Worm (Caenorhabditis elegans) whole organism, L1 larva: ENCODE measurements around the gene cyp-33C1.

Experiments used
- dpl-1 ChIP-seq, 3 experiments: fragments of 150-350 bp in 2 of 3; sonication (generic microtip) in 1 of 3; optimal IDR thresholded peaks; 2 replicates each; lab custom pipeline; 2014 to 2017; ENCODE audit warnings: missing biosample characterization in 3 of 3, missing genetic modification characterization in 3 of 3, missing genetic modification reagents in 3 of 3
- fkh-4 ChIP-seq: sonication (generic microtip); optimal IDR thresholded peaks from 2 replicates; lab custom pipeline; 2016; ENCODE audit warnings: missing compliant biosample characterization, missing genetic modification characterization, borderline replicate concordance
- lin-39 ChIP-seq: fragments of 150-350 bp; optimal IDR thresholded peaks from 2 replicates; lab custom pipeline; 2014; ENCODE audit warnings: missing biosample characterization, missing genetic modification reagents, missing genetic modification characterization
- nhr-12 ChIP-seq: sonication (generic microtip); optimal IDR thresholded peaks from 2 replicates; lab custom pipeline; 2017; ENCODE audit warnings: missing biosample characterization, missing genetic modification characterization
- tbx-2 ChIP-seq: sonication (generic microtip); optimal IDR thresholded peaks from 2 replicates; lab custom pipeline; 2016; ENCODE audit warnings: missing genetic modification characterization, missing compliant biosample characterization

ce11 chrV:2153274-2153673 is 26.0 kb upstream of the cyp-33C1 start, which contains the start of gene srbc-23:
- TF ChIP-seq dpl-1 (GFP tag; optimal IDR thresholded peaks at IDR 0.05; lab: Kevin White, UChicago) (no peak), lin-39 (tag; lab: Kevin White, UChicago) (no peak), fkh-4 (tag; lab: Kevin White, UChicago) (no peak), tbx-2 (tag; lab: Kevin White, UChicago) (no peak), nhr-12 (no peak)
